Fruit fly (Drosophila melanogaster): ENCODE results near the gene Cyp304a1.

Cyp304a1 gene

DNA sequence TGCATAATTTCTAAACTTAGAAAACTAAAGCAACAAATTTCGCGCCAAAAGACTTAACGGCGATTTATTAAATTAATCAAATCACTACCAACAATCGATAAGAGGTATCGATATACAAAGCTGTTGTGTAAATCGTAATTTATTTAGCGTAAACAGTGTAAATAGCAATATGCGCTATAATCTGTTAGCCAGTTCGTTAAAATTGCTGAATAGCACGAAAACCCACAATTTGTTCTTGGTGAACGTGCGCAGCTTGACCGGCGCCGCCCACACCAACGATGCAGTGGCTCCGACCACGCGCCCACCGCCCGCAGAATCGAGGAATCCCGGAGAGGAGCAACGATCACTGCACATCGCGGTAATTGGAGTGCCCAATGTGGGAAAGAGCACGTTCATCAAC is 31.9 kb downstream of the Cyp304a1 start, which contains the start of gene CG7488 (continued):
- TF ChIP-seq mld (GFP tag; IDR thresholded peaks at IDR 0.05; ENCODE audit: partially characterized antibody) (peak; percentile 83; the same call in 2 of the 3 replicates), gfzf (GFP tag; optimal IDR thresholded peaks at IDR 0.05) (peak; percentile 13), CG3726 (GFP tag; IDR thresholded peaks at IDR 0.05) (no peak), Sry-δ (GFP tag; optimal IDR thresholded peaks at IDR 0.05) (peak; percentile 69), sens (GFP tag) (peak; percentile 76), Myb (GFP tag; optimal IDR thresholded peaks at IDR 0.05) (peak; percentile 13), zen2 (GFP tag; IDR thresholded peaks at IDR 0.05; ENCODE audit: partially characterized antibody) (peak; percentile 84), CG13287 (GFP tag; IDR thresholded peaks at IDR 0.05; ENCODE audit: partially characterized antibody) (peak; percentile 92), Sin3A (optimal IDR thresholded peaks at IDR 0.05) (peak; percentile 2), CG2116 (GFP tag; optimal IDR thresholded peaks at IDR 0.05) (peak; percentile 80), CG12659 (GFP tag; optimal IDR thresholded peaks at IDR 0.05) (peak; percentile 17), Doc3 (GFP tag; IDR thresholded peaks at IDR 0.05; ENCODE audit: partially characterized antibody) (peak; percentile 90), E2f2 (GFP tag; IDR thresholded peaks at IDR 0.05) (peak; percentile 91), Pdp1 (GFP tag; optimal IDR thresholded peaks at IDR 0.05) (peak in 1 of 2 experiments; percentile 86), Dref (GFP tag; IDR thresholded peaks at IDR 0.05) (peak; percentile 80), CG3995 (GFP tag; optimal IDR thresholded peaks at IDR 0.05) (peak; percentile 81), Dp (GFP tag; optimal IDR thresholded peaks at IDR 0.05) (peak; percentile 91), ara (GFP tag; IDR thresholded peaks at IDR 0.05) (no peak), ase (GFP tag; IDR thresholded peaks at IDR 0.05) (0 out of 3 replicates have a peak, but pooled peaks have one; percentile 19), Kr (GFP tag; optimal IDR thresholded peaks at IDR 0.05) (no peak), CG14441 (GFP tag; IDR thresholded peaks at IDR 0.05) (no peak), nerfin-2 (GFP tag; IDR thresholded peaks at IDR 0.05; ENCODE audit: partially characterized antibody) (peak; percentile 81; the same call in 1 of the 2 replicates), CG15514 (GFP tag; optimal IDR thresholded peaks at IDR 0.05) (peak; percentile 18), br (optimal IDR thresholded peaks at IDR 0.05) (no peak), Scr (GFP tag; IDR thresholded peaks at IDR 0.05; ENCODE audit: partially characterized antibody) (peak; percentile 80)

- TF ChIP-seq ken (GFP tag; IDR thresholded peaks at IDR 0.05): no peak
- peak; percentile 88 for TF ChIP-seq CG17186 (GFP tag; optimal IDR thresholded peaks at IDR 0.05)
- TF ChIP-seq CG2889 (GFP tag; IDR thresholded peaks at IDR 0.05): no peak
- peak; percentile 27 for TF ChIP-seq pum (GFP tag; optimal IDR thresholded peaks at IDR 0.05)
- TF ChIP-seq CG9437 (GFP tag; optimal IDR thresholded peaks at IDR 0.05): peak; percentile 21
- TF ChIP-seq row (GFP tag; IDR thresholded peaks at IDR 0.05): peak; percentile 84
- TF ChIP-seq CG11560 (tag; IDR thresholded peaks at IDR 0.05): no peak
- TF ChIP-seq corto (GFP tag; optimal IDR thresholded peaks at IDR 0.05): no peak
- TF ChIP-seq Myb (GFP tag; optimal IDR thresholded peaks at IDR 0.05): peak; percentile 41
- peak; percentile 22 for TF ChIP-seq pho (GFP tag; optimal IDR thresholded peaks at IDR 0.05)
- TF ChIP-seq fru (optimal IDR thresholded peaks at IDR 0.05): peak; percentile 11
- peak; percentile 60 for TF ChIP-seq Sry-δ (GFP tag; optimal IDR thresholded peaks at IDR 0.05)
- TF ChIP-seq CG16813 (GFP tag; IDR thresholded peaks at IDR 0.05; ENCODE audit: partially characterized antibody): peak; percentile 33; the same call in 1 of the 3 replicates
- TF ChIP-seq wek (GFP tag; optimal IDR thresholded peaks at IDR 0.05): no peak
- TF ChIP-seq YL-1 (GFP tag; optimal IDR thresholded peaks at IDR 0.05): peak; percentile 43
- no peak for TF ChIP-seq zf30C (GFP tag; optimal IDR thresholded peaks at IDR 0.05)
- peak; percentile 52 for TF ChIP-seq Scr (GFP tag; IDR thresholded peaks at IDR 0.05; ENCODE audit: partially characterized antibody)
- peak; percentile 42 for TF ChIP-seq CG15514 (GFP tag; optimal IDR thresholded peaks at IDR 0.05)
- TF ChIP-seq CG17802 (tag; optimal IDR thresholded peaks at IDR 0.05): peak; percentile 78
- TF ChIP-seq CG14710 (tag; optimal IDR thresholded peaks at IDR 0.05): peak; percentile 80
- peak; percentile 39 for TF ChIP-seq bab2 (GFP tag; optimal IDR thresholded peaks at IDR 0.05)
- TF ChIP-seq al (GFP tag; IDR thresholded peaks at IDR 0.05): peak; percentile 26; the same call in 1 of the 2 replicates
- TF ChIP-seq lilli (GFP tag; optimal IDR thresholded peaks at IDR 0.05): peak; percentile 30
- TF ChIP-seq CrebB (tag; optimal IDR thresholded peaks at IDR 0.05): no peak
- peak; percentile 5 for TF ChIP-seq fd96Cb (tag; optimal IDR thresholded peaks at IDR 0.05)
- TF ChIP-seq mam (GFP tag; optimal IDR thresholded peaks at IDR 0.05): peak; percentile 27
- peak; percentile 42 for TF ChIP-seq CG2120 (GFP tag; optimal IDR thresholded peaks at IDR 0.05)
- TF ChIP-seq CG6765 (GFP tag; optimal IDR thresholded peaks at IDR 0.05): no peak
Observed at dm6 chr3R:12997550-12998233, 34.1 kb downstream of the Cyp304a1 start, which contains the start of the genes CG17327, CG44194 and CG7518. CG17327 (minus strand) TSS chr3R:12997726. CG44194 (minus strand) TSS chr3R:12997726. CG7518 (plus strand) TSS chr3R:12998089.
